Fruit fly (Drosophila melanogaster) whole organism, embryonic: ENCODE data around the gene Pino.

Experiments
- Aef1 ChIP-seq: fragments of 200-800 bp; sonication (Bioruptor generic); IDR thresholded peaks from 3 replicates; pipeline ENCODE4 v1.3.6; 2022; ENCODE audit warnings: missing biosample characterization, missing genetic modification characterization
- Blimp-1 ChIP-seq: fragments of 200-800 bp; sonication (Bioruptor generic); optimal IDR thresholded peaks from 3 replicates; lab custom pipeline; 2018; ENCODE audit warnings: missing biosample characterization, missing genetic modification characterization, mild to moderate bottlenecking, moderate library complexity, missing genetic modification reagents
- CG10274 ChIP-seq: fragments of 200-800 bp; sonication (Bioruptor generic); optimal IDR thresholded peaks from 3 replicates; lab custom pipeline; 2017; ENCODE audit warnings: missing biosample characterization, mild to moderate bottlenecking, missing genetic modification characterization
- CG10543 ChIP-seq: fragments of 200-800 bp; sonication (Bioruptor generic); optimal IDR thresholded peaks from 3 replicates; lab custom pipeline; 2017; ENCODE audit warnings: missing biosample characterization, mild to moderate bottlenecking, missing genetic modification characterization, moderate library complexity
- CG11696 ChIP-seq: fragments of 200-800 bp; sonication (Bioruptor generic); IDR thresholded peaks from 2 replicates; pipeline ENCODE4 v1.3.6; 2022; ENCODE audit warnings: missing biosample characterization, missing genetic modification characterization
- CG12236 ChIP-seq: fragments of 200-800 bp; sonication (Bioruptor generic); optimal IDR thresholded peaks from 2 replicates; lab custom pipeline; 2016; ENCODE audit warnings: missing biosample characterization, missing genetic modification characterization
- CG13123 ChIP-seq: fragments of 200-800 bp; sonication (Bioruptor generic); optimal IDR thresholded peaks from 2 replicates; lab custom pipeline; 2016; ENCODE audit warnings: missing biosample characterization, missing genetic modification characterization
- CG13424 ChIP-seq: fragments of 200-800 bp; sonication (Bioruptor generic); optimal IDR thresholded peaks from 2 replicates; lab custom pipeline; 2019; ENCODE audit warnings: missing biosample characterization, mild to moderate bottlenecking, missing genetic modification characterization, moderate library complexity
- CG13775 ChIP-seq: fragments of 200-800 bp; sonication (Bioruptor generic); optimal IDR thresholded peaks from 3 replicates; lab custom pipeline; 2017; ENCODE audit warnings: missing biosample characterization, mild to moderate bottlenecking, missing genetic modification characterization
- CG14441 ChIP-seq: fragments of 200-800 bp; sonication (Bioruptor generic); IDR thresholded peaks from 2 replicates; pipeline ENCODE4 v1.3.6; 2022; ENCODE audit warnings: missing biosample characterization, missing genetic modification characterization
- CG15479 ChIP-seq: fragments of 200-800 bp; sonication (Bioruptor generic); optimal IDR thresholded peaks from 3 replicates; lab custom pipeline; 2019; ENCODE audit warnings: missing biosample characterization, mild to moderate bottlenecking, missing genetic modification characterization, moderate library complexity
- CG17829 ChIP-seq: fragments of 200-800 bp; optimal IDR thresholded peaks from 2 replicates; lab custom pipeline; 2019; ENCODE audit warnings: missing biosample characterization, mild to moderate bottlenecking, missing genetic modification characterization, moderate library complexity
- CG18011 ChIP-seq: fragments of 200-800 bp; sonication (Bioruptor generic); optimal IDR thresholded peaks from 2 replicates; lab custom pipeline; 2017; ENCODE audit warnings: missing biosample characterization, missing genetic modification characterization, mild to moderate bottlenecking, moderate library complexity, missing genotype
- CG2116 ChIP-seq: fragments of 200-800 bp; sonication (Bioruptor generic); optimal IDR thresholded peaks from 3 replicates; lab custom pipeline; 2018; ENCODE audit warnings: missing biosample characterization, mild to moderate bottlenecking, missing genetic modification characterization
- CG3163 ChIP-seq: fragments of 200-800 bp; sonication (Bioruptor generic); optimal IDR thresholded peaks from 3 replicates; lab custom pipeline; 2016; ENCODE audit warnings: missing biosample characterization, missing genetic modification characterization
- CG32767 ChIP-seq: fragments of 200-800 bp; sonication (Bioruptor generic); IDR thresholded peaks from 2 replicates; pipeline ENCODE4 v1.3.6; 2022; ENCODE audit warnings: missing biosample characterization, missing genetic modification characterization
- CG34376 ChIP-seq: fragments of 200-800 bp; sonication (Bioruptor generic); optimal IDR thresholded peaks from 2 replicates; lab custom pipeline; 2018; ENCODE audit warnings: missing biosample characterization, mild to moderate bottlenecking, missing genetic modification characterization
- CG34422 ChIP-seq: fragments of 200-800 bp; sonication (Bioruptor generic); IDR thresholded peaks from 3 replicates; pipeline ENCODE4 v1.3.6; 2022; ENCODE audit warnings: missing biosample characterization, missing genetic modification characterization
- CG7372 ChIP-seq: fragments of 200-800 bp; sonication (Bioruptor generic); IDR thresholded peaks from 2 replicates; pipeline ENCODE4 v1.3.6; 2022; ENCODE audit warnings: missing biosample characterization, missing genetic modification characterization
- CG9215 ChIP-seq: fragments of 200-800 bp; sonication (Bioruptor generic); IDR thresholded peaks from 2 replicates; pipeline ENCODE4 v1.3.6; 2022; ENCODE audit warnings: missing biosample characterization, missing genetic modification characterization
- CG9437 ChIP-seq: fragments of 200-800 bp; sonication (Bioruptor generic); optimal IDR thresholded peaks from 2 replicates; lab custom pipeline; 2018; ENCODE audit warnings: missing biosample characterization, mild to moderate bottlenecking, missing genetic modification characterization
- CG9609 ChIP-seq: fragments of 200-800 bp; sonication (Bioruptor generic); optimal IDR thresholded peaks from 3 replicates; lab custom pipeline; 2016; ENCODE audit warnings: missing biosample characterization, missing genetic modification characterization
- Chrac-16 ChIP-seq: fragments of 200-800 bp; sonication (Bioruptor generic); optimal IDR thresholded peaks from 3 replicates; lab custom pipeline; 2016; ENCODE audit warnings: missing biosample characterization, missing genetic modification characterization
- E2f1 ChIP-seq: fragments of 200-800 bp; sonication (Bioruptor generic); IDR thresholded peaks from 2 replicates; pipeline ENCODE4 v1.3.6; 2022; ENCODE audit warnings: missing biosample characterization, missing genetic modification characterization
- Ets97D ChIP-seq: fragments of 200-800 bp; sonication (Bioruptor generic); optimal IDR thresholded peaks from 3 replicates; lab custom pipeline; 2016; ENCODE audit warnings: missing biosample characterization, missing genetic modification characterization
- Lim3 ChIP-seq: fragments of 200-800 bp; sonication (Bioruptor generic); IDR thresholded peaks from 2 replicates; pipeline ENCODE4 v1.3.6; 2022; ENCODE audit warnings: missing biosample characterization, missing genetic modification characterization
- MBD-R2 ChIP-seq: fragments of 200-800 bp; sonication (Bioruptor generic); IDR thresholded peaks from 2 replicates; pipeline ENCODE4 v1.3.6; 2022; ENCODE audit warnings: missing biosample characterization, missing genetic modification characterization
- Mrtf ChIP-seq: fragments of 200-800 bp; sonication (Bioruptor generic); IDR thresholded peaks from 3 replicates; pipeline ENCODE4 v1.3.6; 2022; ENCODE audit warnings: missing biosample characterization, missing genetic modification characterization
- NK7.1 ChIP-seq: fragments of 200-800 bp; sonication (Bioruptor generic); optimal IDR thresholded peaks from 3 replicates; lab custom pipeline; 2016; ENCODE audit warnings: missing biosample characterization, missing genetic modification characterization
- Optix ChIP-seq: fragments of 200-800 bp; sonication (Bioruptor generic); IDR thresholded peaks from 3 replicates; pipeline ENCODE4 v1.3.6; 2022; ENCODE audit warnings: missing biosample characterization, missing genetic modification characterization
- YL-1 ChIP-seq: fragments of 200-800 bp; sonication (Bioruptor generic); optimal IDR thresholded peaks from 3 replicates; lab custom pipeline; 2017; ENCODE audit warnings: missing biosample characterization, mild to moderate bottlenecking, missing genetic modification characterization
- ab ChIP-seq: fragments of 200-800 bp; sonication (Bioruptor generic); optimal IDR thresholded peaks from 2 replicates; lab custom pipeline; 2016; ENCODE audit warnings: missing biosample characterization, missing genetic modification characterization
- bbx ChIP-seq: fragments of 200-800 bp; sonication (Bioruptor generic); IDR thresholded peaks from 2 replicates; pipeline ENCODE4 v1.3.6; 2022; ENCODE audit warnings: missing biosample characterization, missing genetic modification characterization; ENCODE audit not compliant: partially characterized antibody
- bigmax ChIP-seq: fragments of 200-800 bp; sonication (Bioruptor generic); optimal IDR thresholded peaks from 2 replicates; lab custom pipeline; 2018; ENCODE audit warnings: missing biosample characterization, mild to moderate bottlenecking, missing genetic modification characterization
- ci ChIP-seq: fragments of 200-800 bp; sonication (Bioruptor generic); IDR thresholded peaks from 3 replicates; pipeline ENCODE4 v1.3.6; 2022; ENCODE audit warnings: missing biosample characterization, missing genetic modification characterization
- dm ChIP-seq: fragments of 200-800 bp; sonication (Bioruptor generic); optimal IDR thresholded peaks from 3 replicates; lab custom pipeline; 2016; ENCODE audit warnings: missing biosample characterization, missing genetic modification characterization
- dmrt11E ChIP-seq: fragments of 200-800 bp; sonication (Bioruptor generic); optimal IDR thresholded peaks from 3 replicates; lab custom pipeline; 2018; ENCODE audit warnings: missing biosample characterization, mild to moderate bottlenecking, missing genetic modification characterization, moderate library complexity
- ems ChIP-seq: fragments of 200-800 bp; sonication (Bioruptor generic); optimal IDR thresholded peaks from 3 replicates; lab custom pipeline; 2016; ENCODE audit warnings: missing biosample characterization, missing genetic modification characterization
- ftz-f1 ChIP-seq: fragments of 200-800 bp; sonication (Bioruptor generic); optimal IDR thresholded peaks from 2 replicates; lab custom pipeline; 2016; ENCODE audit warnings: missing biosample characterization, missing genetic modification characterization
- mirr ChIP-seq: fragments of 200-800 bp; sonication (Bioruptor generic); optimal IDR thresholded peaks from 3 replicates; lab custom pipeline; 2018; ENCODE audit warnings: missing biosample characterization, mild to moderate bottlenecking, missing genetic modification characterization
- prd ChIP-seq, 3 experiments: fragments of >200 bp in 2 of 3; fragments of 200-800 bp in 1 of 3; sonication (Bioruptor generic) in 1 of 3; optimal IDR thresholded peaks in 2 of 3; IDR thresholded peaks in 1 of 3; 2 replicates in 2 of 3; 3 replicates in 1 of 3; pipeline versions ENCODE4 v1.3.6 to Lab custom; 2017 to 2022; ENCODE audit warnings: missing biosample characterization in 1 of 3, missing genetic modification characterization in 1 of 3
- pum ChIP-seq: fragments of 200-800 bp; sonication (Bioruptor generic); optimal IDR thresholded peaks from 2 replicates; lab custom pipeline; 2016; ENCODE audit warnings: missing biosample characterization, missing genetic modification characterization
- pzg ChIP-seq: fragments of 200-800 bp; sonication (Bioruptor generic); optimal IDR thresholded peaks from 3 replicates; lab custom pipeline; 2018; ENCODE audit warnings: missing biosample characterization, mild to moderate bottlenecking, missing genetic modification characterization, moderate library complexity
- ranshi ChIP-seq: fragments of 200-800 bp; sonication (Bioruptor generic); IDR thresholded peaks from 2 replicates; pipeline ENCODE4 v1.3.6; 2022; ENCODE audit warnings: missing biosample characterization, missing genetic modification characterization
- repo ChIP-seq: fragments of 200-800 bp; sonication (Bioruptor generic); optimal IDR thresholded peaks from 2 replicates; lab custom pipeline; 2016; ENCODE audit warnings: missing biosample characterization, missing genetic modification characterization
- sens ChIP-seq: fragments of 200-800 bp; sonication (Bioruptor generic); peaks from one replicate; lab custom pipeline; 2016; ENCODE audit warnings: missing biosample characterization, missing genetic modification characterization
- slou ChIP-seq: fragments of 200-800 bp; sonication (Bioruptor generic); optimal IDR thresholded peaks from 3 replicates; lab custom pipeline; 2016; ENCODE audit warnings: missing biosample characterization, missing genetic modification characterization
- tgo ChIP-seq: fragments of 200-800 bp; sonication (Bioruptor generic); IDR thresholded peaks from 3 replicates; pipeline ENCODE4 v1.3.6; 2022; ENCODE audit warnings: missing biosample characterization, missing genetic modification characterization
- tna ChIP-seq: fragments of 200-800 bp; sonication (Bioruptor generic); IDR thresholded peaks from 2 replicates; pipeline ENCODE4 v1.3.6; 2022; ENCODE audit warnings: missing biosample characterization, missing genetic modification characterization; ENCODE audit not compliant: partially characterized antibody
- twi ChIP-seq: fragments of 200-800 bp; optimal IDR thresholded peaks from 2 replicates; lab custom pipeline; 2019; ENCODE audit warnings: missing biosample characterization, mild to moderate bottlenecking, missing genetic modification characterization, moderate library complexity

The Pino gene

DNA sequence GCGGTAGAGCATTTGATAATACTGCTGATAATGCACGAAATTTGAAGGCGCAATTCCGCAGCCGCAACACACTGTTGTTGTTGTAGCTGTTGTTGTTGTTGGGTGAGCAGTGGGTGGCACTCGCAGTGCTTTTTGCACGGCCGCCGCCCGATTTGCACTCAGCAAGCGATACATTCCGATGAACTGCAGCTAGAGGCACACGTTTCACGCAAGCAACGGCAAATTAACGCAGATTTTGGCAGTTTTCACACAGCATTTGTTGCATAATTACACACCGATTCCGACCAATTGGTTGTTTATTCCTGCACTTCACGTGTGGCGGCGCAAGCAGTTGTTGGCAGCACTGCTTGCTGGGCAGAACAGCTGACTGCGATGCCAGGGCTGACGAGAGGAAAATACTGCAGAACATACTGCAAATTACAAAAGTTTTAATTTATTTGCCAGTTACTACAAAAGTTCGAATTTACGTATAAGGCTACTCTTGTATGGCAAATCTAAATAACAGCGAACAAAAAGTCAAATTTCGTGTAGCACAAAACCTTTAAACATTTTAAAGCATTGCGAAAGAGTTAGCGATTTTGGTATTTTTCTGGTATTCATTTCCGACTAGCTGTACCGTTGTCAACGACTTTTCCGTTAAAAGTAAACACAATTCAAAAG lies 20.6 kb downstream of the Pino start, which contains the start of the genes PolrMT and CG14339:
PolrMT (minus strand) TSS at position 345 of the 660 bp plus-strand sequence.
CG14339 (plus strand) TSS at position 512 of the 660 bp plus-strand sequence.
- TF ChIP-seq Lim3 (GFP tag; lab: Robert Waterston, UW), result no peak
- peak; percentile 43; the same call in 1 of the 2 replicates for TF ChIP-seq bbx (GFP tag; lab: Robert Waterston, UW)
- TF ChIP-seq CG11696 (GFP tag; lab: Robert Waterston, UW), result no peak
- no peak for TF ChIP-seq CG32767 (GFP tag; lab: Robert Waterston, UW)
- TF ChIP-seq slou (GFP tag; lab: Kevin White, UChicago), result no peak
- peak; percentile 18 for TF ChIP-seq mirr (GFP tag; lab: Kevin White, UChicago)
- TF ChIP-seq YL-1 (GFP tag; lab: Kevin White, UChicago), result peak; percentile 95
- peak; percentile 30 for TF ChIP-seq CG12236 (GFP tag; lab: Kevin White, UChicago)
- no peak; the same call in 1 of the 2 replicates for TF ChIP-seq CG7372 (GFP tag; lab: Robert Waterston, UW)
- peak; percentile 7 for TF ChIP-seq CG2116
- TF ChIP-seq CG34376 (GFP tag; lab: Kevin White, UChicago), result peak; percentile 10
- TF ChIP-seq CG15479, result peak; percentile 34
- TF ChIP-seq MBD-R2 (GFP tag; lab: Robert Waterston, UW), result peak; percentile 94
- TF ChIP-seq ci (GFP tag; lab: Robert Waterston, UW), result 0 out of 3 replicates have a peak, but pooled peaks have one; percentile 15
- peak; percentile 43 for TF ChIP-seq CG10543
- TF ChIP-seq pum (GFP tag; lab: Kevin White, UChicago), result peak; percentile 33
- TF ChIP-seq CG18011 (GFP tag; lab: Kevin White, UChicago), result peak; percentile 19
- no peak for TF ChIP-seq ranshi
- peak; percentile 95 for TF ChIP-seq dm (GFP tag; lab: Kevin White, UChicago)
- peak; percentile 41 for TF ChIP-seq repo
- peak; percentile 75 for TF ChIP-seq pzg (GFP tag; lab: Kevin White, UChicago)
- no peak for TF ChIP-seq Blimp-1 (GFP tag; lab: Kevin White, UChicago)
- TF ChIP-seq CG34422 (GFP tag; lab: Robert Waterston, UW), result peak; percentile 92
- TF ChIP-seq Optix (GFP tag; lab: Robert Waterston, UW), result 0 out of 3 replicates have a peak, but pooled peaks have one; percentile 41
- TF ChIP-seq E2f1 (GFP tag; lab: Robert Waterston, UW), result 0 out of 2 replicates have a peak, but pooled peaks have one; percentile 18
- peak; percentile 20 for TF ChIP-seq dmrt11E
- TF ChIP-seq prd (optimal IDR thresholded peaks at IDR 0.05; lab: Kevin White, UChicago), result no peak
- peak; percentile 30; the same call in 2 of the 3 replicates for TF ChIP-seq prd (GFP tag; IDR thresholded peaks at IDR 0.05; lab: Robert Waterston, UW)
- TF ChIP-seq CG10274 (GFP tag; lab: Kevin White, UChicago), result no peak
- peak; percentile 16 for TF ChIP-seq NK7.1 (GFP tag; lab: Kevin White, UChicago)
- TF ChIP-seq CG9609 (GFP tag; lab: Kevin White, UChicago), result peak; percentile 54
- no peak for TF ChIP-seq CG13123 (GFP tag; lab: Kevin White, UChicago)
- peak; percentile 34 for TF ChIP-seq CG13775 (GFP tag; lab: Kevin White, UChicago)
- no peak for TF ChIP-seq bigmax (GFP tag; lab: Kevin White, UChicago)
- peak; percentile 2 for TF ChIP-seq CG3163 (GFP tag; lab: Kevin White, UChicago)
- TF ChIP-seq tna (GFP tag; lab: Robert Waterston, UW), result 0 out of 2 replicates have a peak, but pooled peaks have one; percentile 34
- no peak for TF ChIP-seq Mrtf (GFP tag; lab: Robert Waterston, UW)
- TF ChIP-seq CG14441 (GFP tag; lab: Robert Waterston, UW), result no peak
- peak; percentile 96 for TF ChIP-seq sens (GFP tag; lab: Kevin White, UChicago)
- TF ChIP-seq ftz-f1 (GFP tag; lab: Kevin White, UChicago), result peak; percentile 41
- peak; percentile 38 for TF ChIP-seq twi (tag; lab: Kevin White, UChicago)
- TF ChIP-seq Aef1 (GFP tag; lab: Robert Waterston, UW), result peak; percentile 48; the same call in 2 of the 3 replicates
- TF ChIP-seq tgo (GFP tag; lab: Robert Waterston, UW), result no peak
- TF ChIP-seq CG13424 (tag; lab: Kevin White, UChicago), result peak; percentile 29
- TF ChIP-seq Chrac-16 (GFP tag; lab: Kevin White, UChicago), result peak; percentile 37
- peak; percentile 46 for TF ChIP-seq CG9437
- peak; percentile 69 for TF ChIP-seq Ets97D (GFP tag; lab: Kevin White, UChicago)
- TF ChIP-seq CG9215 (GFP tag; lab: Robert Waterston, UW), result no peak
- TF ChIP-seq ems (GFP tag; lab: Kevin White, UChicago), result peak; percentile 46
- TF ChIP-seq ab (GFP tag; lab: Kevin White, UChicago), result no peak
- peak; percentile 35 for TF ChIP-seq CG17829 (tag; lab: Kevin White, UChicago)
